Fruit fly (Drosophila melanogaster) whole organism, embryonic: ENCODE data around the gene Cpr62Ba.

ENCODE experiments used
- Aef1 ChIP-seq: fragments of 200-800 bp; sonication (Bioruptor generic); IDR thresholded peaks from 3 replicates; pipeline ENCODE4 v1.3.6; 2022; ENCODE audit warnings: missing biosample characterization, missing genetic modification characterization
- CG10274 ChIP-seq: fragments of 200-800 bp; sonication (Bioruptor generic); optimal IDR thresholded peaks from 3 replicates; lab custom pipeline; 2017; ENCODE audit warnings: missing biosample characterization, mild to moderate bottlenecking, missing genetic modification characterization
- CG10431 ChIP-seq: fragments of 200-800 bp; sonication (Bioruptor generic); optimal IDR thresholded peaks from 3 replicates; lab custom pipeline; 2018; ENCODE audit warnings: missing biosample characterization, mild to moderate bottlenecking, missing genetic modification characterization
- CG12769 ChIP-seq: fragments of 200-800 bp; sonication (Bioruptor generic); optimal IDR thresholded peaks from 2 replicates; lab custom pipeline; 2019; ENCODE audit warnings: missing biosample characterization, mild to moderate bottlenecking, missing genetic modification characterization, moderate library complexity
- CG14014 ChIP-seq: fragments of 200-800 bp; sonication (Bioruptor generic); IDR thresholded peaks from 2 replicates; pipeline ENCODE4 v1.3.6; 2022; ENCODE audit warnings: missing biosample characterization, missing genetic modification characterization
- CG14965 ChIP-seq: fragments of 200-800 bp; sonication (Bioruptor generic); optimal IDR thresholded peaks from 2 replicates; lab custom pipeline; 2016; ENCODE audit warnings: missing biosample characterization, missing genetic modification characterization, borderline replicate concordance
- CG15514 ChIP-seq: fragments of 200-800 bp; sonication (Bioruptor generic); optimal IDR thresholded peaks from 3 replicates; lab custom pipeline; 2017; ENCODE audit warnings: missing biosample characterization, missing genetic modification characterization, mild to moderate bottlenecking, moderate library complexity, missing genetic modification reagents
- CG1602 ChIP-seq: fragments of 200-800 bp; sonication (Bioruptor generic); optimal IDR thresholded peaks from 3 replicates; lab custom pipeline; 2016; ENCODE audit warnings: missing biosample characterization, missing genetic modification characterization
- CG1792 ChIP-seq: fragments of 200-800 bp; sonication (Bioruptor generic); optimal IDR thresholded peaks from 2 replicates; lab custom pipeline; 2016; ENCODE audit warnings: missing biosample characterization, missing genetic modification characterization
- CG2712 ChIP-seq: fragments of 200-800 bp; optimal IDR thresholded peaks from 3 replicates; lab custom pipeline; 2019; ENCODE audit warnings: missing biosample characterization, mild to moderate bottlenecking, missing genetic modification characterization, moderate library complexity
- CG31365 ChIP-seq: fragments of 200-800 bp; sonication (Bioruptor generic); optimal IDR thresholded peaks from 2 replicates; lab custom pipeline; 2018; ENCODE audit warnings: missing biosample characterization, mild to moderate bottlenecking, missing genetic modification characterization
- CG34224 ChIP-seq: fragments of 200-800 bp; sonication (Bioruptor generic); IDR thresholded peaks from 3 replicates; pipeline ENCODE4 v1.3.6; 2022; ENCODE audit warnings: missing biosample characterization, missing genetic modification characterization; ENCODE audit not compliant: partially characterized antibody
- CG4328 ChIP-seq: fragments of 200-800 bp; sonication (Bioruptor generic); optimal IDR thresholded peaks from 3 replicates; lab custom pipeline; 2017; ENCODE audit warnings: missing biosample characterization, missing genetic modification reagents, missing genetic modification characterization
- CG43689 ChIP-seq: fragments of 200-800 bp; sonication (Bioruptor generic); IDR thresholded peaks from 2 replicates; pipeline ENCODE4 v1.3.6; 2022; ENCODE audit warnings: missing biosample characterization, missing genetic modification characterization
- CG5953 ChIP-seq: fragments of 200-800 bp; sonication (Bioruptor generic); IDR thresholded peaks from 2 replicates; pipeline ENCODE4 v1.3.6; 2022; ENCODE audit warnings: missing biosample characterization, missing genetic modification characterization
- CG6689 ChIP-seq: fragments of 200-800 bp; sonication (Bioruptor generic); IDR thresholded peaks from 2 replicates; pipeline ENCODE4 v1.3.6; 2022; ENCODE audit warnings: missing biosample characterization, missing genetic modification characterization
- CG7786 ChIP-seq: fragments of 200-800 bp; sonication (Bioruptor generic); optimal IDR thresholded peaks from 2 replicates; lab custom pipeline; 2016; ENCODE audit warnings: missing biosample characterization, missing genetic modification characterization
- CG9932 ChIP-seq: fragments of 200-800 bp; sonication (Bioruptor generic); IDR thresholded peaks from 2 replicates; pipeline ENCODE4 v1.3.6; 2022; ENCODE audit warnings: missing biosample characterization, missing genetic modification characterization
- D19A ChIP-seq: fragments of 200-800 bp; optimal IDR thresholded peaks from 3 replicates; lab custom pipeline; 2019; ENCODE audit warnings: missing biosample characterization, mild to moderate bottlenecking, missing genetic modification characterization, moderate library complexity
- Ets65A ChIP-seq: fragments of 200-800 bp; sonication (Bioruptor generic); peaks from one replicate; lab custom pipeline; 2016; ENCODE audit warnings: missing biosample characterization, missing genetic modification characterization
- H2.0 ChIP-seq: fragments of 200-800 bp; sonication (Bioruptor generic); IDR thresholded peaks from 2 replicates; pipeline ENCODE4 v1.3.6; 2022; ENCODE audit warnings: missing biosample characterization, missing genetic modification characterization
- Lim3 ChIP-seq: fragments of 200-800 bp; sonication (Bioruptor generic); IDR thresholded peaks from 2 replicates; pipeline ENCODE4 v1.3.6; 2022; ENCODE audit warnings: missing biosample characterization, missing genetic modification characterization
- Pdp1 ChIP-seq, 2 experiments: fragments of 200-800 bp; sonication (Bioruptor generic); optimal IDR thresholded peaks; 3 replicates each; lab custom pipeline; 2016; ENCODE audit warnings: missing biosample characterization in 2 of 2, missing genetic modification characterization in 2 of 2, mild to moderate bottlenecking in 1 of 2, moderate library complexity in 1 of 2
- Vsx1 ChIP-seq: fragments of 200-800 bp; sonication (Bioruptor generic); optimal IDR thresholded peaks from 2 replicates; lab custom pipeline; 2017; ENCODE audit warnings: missing biosample characterization, mild to moderate bottlenecking, missing genetic modification characterization, missing genetic modification reagents
- Xbp1 ChIP-seq: fragments of 200-800 bp; sonication (Bioruptor generic); optimal IDR thresholded peaks from 3 replicates; lab custom pipeline; 2016; ENCODE audit warnings: missing biosample characterization, mild to moderate bottlenecking, missing genetic modification characterization
- ab ChIP-seq: fragments of 200-800 bp; sonication (Bioruptor generic); optimal IDR thresholded peaks from 2 replicates; lab custom pipeline; 2016; ENCODE audit warnings: missing biosample characterization, missing genetic modification characterization
- ase ChIP-seq: fragments of 200-800 bp; sonication (Bioruptor generic); IDR thresholded peaks from 3 replicates; pipeline ENCODE4 v1.3.6; 2022; ENCODE audit warnings: missing biosample characterization, missing genetic modification characterization
- bbx ChIP-seq: fragments of 200-800 bp; sonication (Bioruptor generic); IDR thresholded peaks from 2 replicates; pipeline ENCODE4 v1.3.6; 2022; ENCODE audit warnings: missing biosample characterization, missing genetic modification characterization; ENCODE audit not compliant: partially characterized antibody
- bigmax ChIP-seq: fragments of 200-800 bp; sonication (Bioruptor generic); optimal IDR thresholded peaks from 2 replicates; lab custom pipeline; 2018; ENCODE audit warnings: missing biosample characterization, mild to moderate bottlenecking, missing genetic modification characterization
- dati ChIP-seq: fragments of 200-800 bp; sonication (Bioruptor generic); IDR thresholded peaks from 2 replicates; pipeline ENCODE4 v1.3.6; 2022; ENCODE audit warnings: missing biosample characterization, missing genetic modification characterization
- dysf ChIP-seq: fragments of 200-800 bp; sonication (Bioruptor generic); IDR thresholded peaks from 3 replicates; pipeline ENCODE4 v1.3.6; 2022; ENCODE audit warnings: missing biosample characterization, missing genetic modification characterization
- fd96Cb ChIP-seq: fragments of 200-800 bp; sonication (Bioruptor generic); optimal IDR thresholded peaks from 2 replicates; lab custom pipeline; 2018; ENCODE audit warnings: missing biosample characterization, mild to moderate bottlenecking, missing genetic modification characterization, moderate library complexity
- gsb ChIP-seq: fragments of 200-800 bp; sonication (Bioruptor generic); IDR thresholded peaks from 2 replicates; pipeline ENCODE4 v1.3.6; 2022; ENCODE audit warnings: missing biosample characterization, missing genetic modification characterization
- gsb-n ChIP-seq: fragments of 200-800 bp; sonication (Bioruptor generic); optimal IDR thresholded peaks from 3 replicates; lab custom pipeline; 2018; ENCODE audit warnings: missing biosample characterization, mild to moderate bottlenecking, missing genetic modification characterization
- ham ChIP-seq: fragments of 200-800 bp; sonication (Bioruptor generic); IDR thresholded peaks from 2 replicates; pipeline ENCODE4 v1.3.6; 2022; ENCODE audit warnings: missing biosample characterization, missing genetic modification characterization
- her ChIP-seq: fragments of 200-800 bp; sonication (Bioruptor generic); optimal IDR thresholded peaks from 2 replicates; lab custom pipeline; 2016; ENCODE audit warnings: missing biosample characterization, missing genetic modification characterization
- kah ChIP-seq: fragments of 200-800 bp; sonication (Bioruptor generic); optimal IDR thresholded peaks from 2 replicates; lab custom pipeline; 2018; ENCODE audit warnings: missing biosample characterization, mild to moderate bottlenecking, missing genetic modification characterization
- lola ChIP-seq, 3 experiments: fragments of >200 bp in 2 of 3; fragments of 200-800 bp in 1 of 3; sonication (Bioruptor generic) in 1 of 3; optimal IDR thresholded peaks; 2 replicates each; lab custom pipeline; 2017 to 2019; ENCODE audit warnings: missing biosample characterization in 3 of 3, missing genetic modification characterization in 3 of 3, mild to moderate bottlenecking in 1 of 3, moderate library complexity in 1 of 3
- maf-S ChIP-seq: fragments of 200-800 bp; sonication (Bioruptor generic); optimal IDR thresholded peaks from 2 replicates; lab custom pipeline; 2016; ENCODE audit warnings: missing biosample characterization, missing genetic modification characterization
- mirr ChIP-seq: fragments of 200-800 bp; sonication (Bioruptor generic); optimal IDR thresholded peaks from 3 replicates; lab custom pipeline; 2018; ENCODE audit warnings: missing biosample characterization, mild to moderate bottlenecking, missing genetic modification characterization
- repo ChIP-seq: fragments of 200-800 bp; sonication (Bioruptor generic); optimal IDR thresholded peaks from 2 replicates; lab custom pipeline; 2016; ENCODE audit warnings: missing biosample characterization, missing genetic modification characterization
- schlank ChIP-seq: fragments of 200-800 bp; sonication (Bioruptor generic); optimal IDR thresholded peaks from 2 replicates; lab custom pipeline; 2018; ENCODE audit warnings: missing biosample characterization, mild to moderate bottlenecking, missing genetic modification characterization
- sob ChIP-seq: fragments of 200-800 bp; sonication (Bioruptor generic); IDR thresholded peaks from 2 replicates; pipeline ENCODE4 v1.3.6; 2022; ENCODE audit warnings: missing biosample characterization, missing genetic modification characterization
- tna ChIP-seq: fragments of 200-800 bp; sonication (Bioruptor generic); IDR thresholded peaks from 2 replicates; pipeline ENCODE4 v1.3.6; 2022; ENCODE audit warnings: missing biosample characterization, missing genetic modification characterization; ENCODE audit not compliant: partially characterized antibody
- ttk ChIP-seq: fragments of 200-800 bp; sonication (Bioruptor generic); IDR thresholded peaks from 2 replicates; pipeline ENCODE4 v2.1.2; 2022; ENCODE audit warnings: missing biosample characterization, missing genetic modification characterization
- vvl ChIP-seq: fragments of 200-800 bp; sonication (Bioruptor generic); IDR thresholded peaks from 2 replicates; pipeline ENCODE4 v1.3.6; 2022; ENCODE audit warnings: missing biosample characterization, missing genetic modification characterization
- z ChIP-seq: fragments of 200-800 bp; sonication (Bioruptor generic); IDR thresholded peaks from 3 replicates; pipeline ENCODE4 v1.3.6; 2022; ENCODE audit warnings: missing biosample characterization, missing genetic modification characterization

Cpr62Ba gene

dm6 chr3L:1876215-1876625 is 44.6 kb upstream of the Cpr62Ba start, which contains the start of gene dre4 (continued):
- TF ChIP-seq sob (GFP tag; lab: Robert Waterston, UW) = peak; percentile 66; the same call in 1 of the 2 replicates
- peak; percentile 71 to 72 for TF ChIP-seq Pdp1 (GFP tag; optimal IDR thresholded peaks at IDR 0.05; lab: Kevin White, UChicago)
- peak; percentile 72 for TF ChIP-seq gsb-n
- TF ChIP-seq schlank (tag; lab: Kevin White, UChicago) = peak; percentile 29
- peak; percentile 86 for TF ChIP-seq vvl (GFP tag; lab: Robert Waterston, UW)
- peak; percentile 36; the same call in 1 of the 2 replicates for TF ChIP-seq CG5953 (GFP tag; lab: Robert Waterston, UW)
- no peak for TF ChIP-seq CG34224 (GFP tag; lab: Robert Waterston, UW)
- TF ChIP-seq CG6689 (GFP tag; lab: Robert Waterston, UW) = 0 out of 2 replicates have a peak, but pooled peaks have one; percentile 40
- TF ChIP-seq ab (GFP tag; lab: Kevin White, UChicago) = peak; percentile 40
- TF ChIP-seq CG1602 (GFP tag; lab: Kevin White, UChicago) = peak; percentile 62
- peak; percentile 81 for TF ChIP-seq CG2712
- TF ChIP-seq Ets65A (GFP tag; lab: Kevin White, UChicago) = peak; percentile 89
- TF ChIP-seq lola (GFP tag; optimal IDR thresholded peaks at IDR 0.05; lab: Kevin White, UChicago) = peak in 1 of 3 experiments; percentile 49
- no peak for TF ChIP-seq tna
- TF ChIP-seq H2.0 = peak; percentile 75
- TF ChIP-seq bigmax (GFP tag; lab: Kevin White, UChicago) = no peak
- peak; percentile 67 for TF ChIP-seq CG7786 (GFP tag; lab: Kevin White, UChicago)
- TF ChIP-seq CG10431 (GFP tag; lab: Kevin White, UChicago) = no peak
- no peak for TF ChIP-seq D19A (tag; lab: Kevin White, UChicago)
- peak; percentile 67 for TF ChIP-seq CG1792 (GFP tag; lab: Kevin White, UChicago)
- no peak for TF ChIP-seq CG14965
- TF ChIP-seq Aef1 = peak; percentile 57
- peak; percentile 62 for TF ChIP-seq fd96Cb (tag; lab: Kevin White, UChicago)
- TF ChIP-seq mirr = no peak
- TF ChIP-seq gsb (GFP tag; lab: Robert Waterston, UW) = peak; percentile 28; the same call in 1 of the 2 replicates
- TF ChIP-seq dati (GFP tag; lab: Robert Waterston, UW) = 0 out of 2 replicates have a peak, but pooled peaks have one; percentile 56
- TF ChIP-seq repo (GFP tag; lab: Kevin White, UChicago) = peak; percentile 34
- peak; percentile 72 for TF ChIP-seq her (GFP tag; lab: Kevin White, UChicago)
- no peak for TF ChIP-seq CG10274 (GFP tag; lab: Kevin White, UChicago)
- peak; percentile 66 for TF ChIP-seq CG12769 (tag; lab: Kevin White, UChicago)
- TF ChIP-seq ham (GFP tag; lab: Robert Waterston, UW) = no peak
- TF ChIP-seq kah = no peak
- no peak for TF ChIP-seq Vsx1 (GFP tag; lab: Kevin White, UChicago)
- TF ChIP-seq dysf (GFP tag; lab: Robert Waterston, UW) = peak; percentile 64
- TF ChIP-seq maf-S (GFP tag; lab: Kevin White, UChicago) = peak; percentile 17
- no peak for TF ChIP-seq Lim3 (GFP tag; lab: Robert Waterston, UW)
- peak; percentile 90 for TF ChIP-seq CG15514 (GFP tag; lab: Kevin White, UChicago)
- peak; percentile 37; the same call in 1 of the 2 replicates for TF ChIP-seq ttk (GFP tag; lab: Robert Waterston, UW)
- no peak; the same call in 2 of the 3 replicates for TF ChIP-seq ase (GFP tag; lab: Robert Waterston, UW)
- TF ChIP-seq Xbp1 (GFP tag; lab: Kevin White, UChicago) = peak; percentile 81
- peak; percentile 81 for TF ChIP-seq CG14014 (GFP tag; lab: Robert Waterston, UW)
- peak; percentile 40 for TF ChIP-seq CG31365 (tag; lab: Kevin White, UChicago)
- peak; percentile 15; the same call in 1 of the 2 replicates for TF ChIP-seq CG43689
- peak; percentile 77 for TF ChIP-seq CG9932 (GFP tag; lab: Robert Waterston, UW)
- no peak for TF ChIP-seq z (GFP tag; lab: Robert Waterston, UW)
- peak; percentile 9; the same call in 1 of the 2 replicates for TF ChIP-seq bbx (GFP tag; lab: Robert Waterston, UW)
- no peak for TF ChIP-seq CG4328 (GFP tag; lab: Kevin White, UChicago)
